Fruit fly (Drosophila melanogaster) whole organism, embryonic: ENCODE measurements around the gene LysRS.

ENCODE experiments used
- CG1024 ChIP-seq: fragments of 200-800 bp; sonication (Bioruptor generic); IDR thresholded peaks from 2 replicates; pipeline ENCODE4 v1.3.6; 2022; ENCODE audit warnings: missing biosample characterization, missing genetic modification characterization
- CG13123 ChIP-seq: fragments of 200-800 bp; sonication (Bioruptor generic); optimal IDR thresholded peaks from 2 replicates; lab custom pipeline; 2016; ENCODE audit warnings: missing biosample characterization, missing genetic modification characterization
- CG6175 ChIP-seq: fragments of 200-800 bp; sonication (Bioruptor generic); IDR thresholded peaks from 3 replicates; pipeline ENCODE4 v1.3.6; 2022; ENCODE audit warnings: missing biosample characterization, missing genetic modification characterization
- ERR ChIP-seq: fragments of 200-800 bp; sonication (Bioruptor generic); optimal IDR thresholded peaks from 2 replicates; lab custom pipeline; 2016; ENCODE audit warnings: missing biosample characterization, missing genetic modification characterization
- Sox102F ChIP-seq: fragments of 200-800 bp; sonication (Bioruptor generic); optimal IDR thresholded peaks from 2 replicates; lab custom pipeline; 2018; ENCODE audit warnings: missing biosample characterization, mild to moderate bottlenecking, missing genetic modification characterization, moderate library complexity
- ato ChIP-seq: fragments of 200-800 bp; sonication (Bioruptor generic); IDR thresholded peaks from 2 replicates; pipeline ENCODE4 v1.3.6; 2022; ENCODE audit warnings: missing biosample characterization, missing genetic modification characterization; ENCODE audit not compliant: partially characterized antibody
- fd102C ChIP-seq: fragments of 200-800 bp; sonication (Bioruptor generic); optimal IDR thresholded peaks from 2 replicates; lab custom pipeline; 2018; ENCODE audit warnings: missing biosample characterization, mild to moderate bottlenecking, missing genetic modification characterization, moderate library complexity
- fd3F ChIP-seq: fragments of 200-800 bp; sonication (Bioruptor generic); optimal IDR thresholded peaks from 2 replicates; lab custom pipeline; 2018; ENCODE audit warnings: missing biosample characterization, mild to moderate bottlenecking, missing genetic modification characterization, moderate library complexity
- kay ChIP-seq: fragments of 200-800 bp; sonication (Bioruptor generic); optimal IDR thresholded peaks from 2 replicates; lab custom pipeline; 2016; ENCODE audit warnings: missing biosample characterization, missing genetic modification characterization
- lab ChIP-seq: fragments of 200-800 bp; sonication (Bioruptor generic); optimal IDR thresholded peaks from 3 replicates; lab custom pipeline; 2017; ENCODE audit warnings: missing biosample characterization, missing genetic modification characterization, mild to moderate bottlenecking, moderate library complexity, missing genetic modification reagents
- maf-S ChIP-seq: fragments of 200-800 bp; sonication (Bioruptor generic); optimal IDR thresholded peaks from 2 replicates; lab custom pipeline; 2016; ENCODE audit warnings: missing biosample characterization, missing genetic modification characterization
- pum ChIP-seq: fragments of 200-800 bp; sonication (Bioruptor generic); optimal IDR thresholded peaks from 2 replicates; lab custom pipeline; 2016; ENCODE audit warnings: missing biosample characterization, missing genetic modification characterization
- sc ChIP-seq, 3 experiments: fragments of >200 bp in 2 of 3; fragments of 200-800 bp in 1 of 3; sonication (Bioruptor generic) in 1 of 3; optimal IDR thresholded peaks; 2 replicates in 2 of 3; 3 replicates in 1 of 3; lab custom pipeline; 2017; ENCODE audit warnings: mild to moderate bottlenecking in 1 of 3, missing biosample characterization in 1 of 3, missing genetic modification characterization in 1 of 3, missing genetic modification reagents in 1 of 3
- so ChIP-seq: fragments of 200-800 bp; sonication (Bioruptor generic); IDR thresholded peaks from 3 replicates; pipeline ENCODE4 v1.3.6; 2022; ENCODE audit warnings: missing biosample characterization, missing genetic modification characterization

dm6 chrX:9581869-9582268 lies 26.8 kb downstream of the LysRS start:
- no peak for TF ChIP-seq fd102C
- TF ChIP-seq fd3F (GFP tag; lab: Kevin White, UChicago), result no peak
- no peak for TF ChIP-seq CG13123
- no peak for TF ChIP-seq so
- no peak for TF ChIP-seq CG6175 (GFP tag; lab: Robert Waterston, UW)
- no peak for TF ChIP-seq ato (GFP tag; lab: Robert Waterston, UW)
- no peak for TF ChIP-seq sc (optimal IDR thresholded peaks at IDR 0.05; lab: Kevin White, UChicago)
- no peak for TF ChIP-seq sc (GFP tag; optimal IDR thresholded peaks at IDR 0.05; lab: Kevin White, UChicago)
- TF ChIP-seq lab (GFP tag; lab: Kevin White, UChicago), result no peak
- no peak for TF ChIP-seq pum (GFP tag; lab: Kevin White, UChicago)
- TF ChIP-seq kay (GFP tag; lab: Kevin White, UChicago), result peak; percentile 15
- TF ChIP-seq maf-S (GFP tag; lab: Kevin White, UChicago), result no peak
- no peak for TF ChIP-seq ERR (GFP tag; lab: Kevin White, UChicago)
- no peak for TF ChIP-seq CG1024 (GFP tag; lab: Robert Waterston, UW)
- no peak for TF ChIP-seq Sox102F (GFP tag; lab: Kevin White, UChicago)
